Fruit fly (Drosophila melanogaster) whole organism, prepupa: ENCODE data around the gene tsl.

Experiments used
- Blimp-1 ChIP-seq: fragments of 200-800 bp; sonication (Bioruptor generic); optimal IDR thresholded peaks from 3 replicates; lab custom pipeline; 2017; ENCODE audit warnings: missing biosample characterization, missing genetic modification characterization, mild to moderate bottlenecking, moderate library complexity, missing genetic modification reagents
- CG10631 ChIP-seq: fragments of 200-800 bp; sonication (Bioruptor generic); optimal IDR thresholded peaks from 2 replicates; lab custom pipeline; 2016; ENCODE audit warnings: missing biosample characterization, missing genetic modification characterization
- CG10669 ChIP-seq: fragments of 200-800 bp; sonication (Bioruptor generic); optimal IDR thresholded peaks from 3 replicates; lab custom pipeline; 2018; ENCODE audit warnings: missing biosample characterization, mild to moderate bottlenecking, missing genetic modification characterization, moderate library complexity
- CG11762 ChIP-seq: fragments of 200-800 bp; sonication (Bioruptor generic); optimal IDR thresholded peaks from 3 replicates; lab custom pipeline; 2016; ENCODE audit warnings: missing biosample characterization, missing genetic modification characterization; ENCODE audit not compliant: insufficient read depth
- CG11902 ChIP-seq: fragments of 200-800 bp; sonication (Bioruptor generic); optimal IDR thresholded peaks from 3 replicates; lab custom pipeline; 2016; ENCODE audit warnings: missing biosample characterization, missing genetic modification characterization
- CG15336 ChIP-seq: fragments of 200-800 bp; sonication (Bioruptor generic); IDR thresholded peaks from 2 replicates; pipeline ENCODE4 v1.3.6; 2022; ENCODE audit warnings: missing biosample characterization, missing genetic modification characterization
- CG16779 ChIP-seq: fragments of 200-800 bp; sonication (Bioruptor generic); optimal IDR thresholded peaks from 3 replicates; lab custom pipeline; 2017; ENCODE audit warnings: missing biosample characterization, mild to moderate bottlenecking, missing genetic modification characterization
- CG31627 ChIP-seq: fragments of 200-800 bp; sonication (Bioruptor generic); optimal IDR thresholded peaks from 3 replicates; lab custom pipeline; 2016; ENCODE audit warnings: missing biosample characterization, missing genetic modification characterization
- CG32006 ChIP-seq: fragments of 200-800 bp; sonication (Bioruptor generic); optimal IDR thresholded peaks from 3 replicates; lab custom pipeline; 2017; ENCODE audit warnings: missing biosample characterization, mild to moderate bottlenecking, missing genetic modification characterization
- CG4318 ChIP-seq: fragments of 200-800 bp; sonication (Bioruptor generic); optimal IDR thresholded peaks from 3 replicates; lab custom pipeline; 2017; ENCODE audit warnings: missing biosample characterization, mild to moderate bottlenecking, missing genetic modification characterization
- CG6163 ChIP-seq: fragments of 200-800 bp; sonication (Bioruptor generic); IDR thresholded peaks from 3 replicates; pipeline ENCODE4 v1.3.6; 2022; ENCODE audit warnings: missing biosample characterization, missing genetic modification characterization
- CG6792 ChIP-seq: fragments of 200-800 bp; sonication (Bioruptor generic); optimal IDR thresholded peaks from 3 replicates; lab custom pipeline; 2016; ENCODE audit warnings: missing biosample characterization, missing genetic modification characterization
- CG6854 ChIP-seq: fragments of 200-800 bp; sonication (Bioruptor generic); optimal IDR thresholded peaks from 2 replicates; lab custom pipeline; 2017; ENCODE audit warnings: missing biosample characterization, mild to moderate bottlenecking, missing genetic modification characterization
- CG9139 ChIP-seq: fragments of 200-800 bp; sonication (Bioruptor generic); optimal IDR thresholded peaks from 3 replicates; lab custom pipeline; 2017; ENCODE audit warnings: missing biosample characterization, mild to moderate bottlenecking, missing genetic modification characterization
- Eip75B ChIP-seq: fragments of 200-800 bp; sonication (Bioruptor generic); optimal IDR thresholded peaks from 3 replicates; lab custom pipeline; 2016; ENCODE audit warnings: missing biosample characterization, missing genetic modification characterization
- Eip78C ChIP-seq: fragments of 200-800 bp; sonication (Bioruptor generic); peaks from one replicate; lab custom pipeline; 2016; ENCODE audit warnings: missing biosample characterization, missing genetic modification characterization
- Ets21C ChIP-seq: fragments of 200-800 bp; sonication (Bioruptor generic); optimal IDR thresholded peaks from 3 replicates; lab custom pipeline; 2016; ENCODE audit warnings: missing biosample characterization, missing genetic modification characterization
- Hr38 ChIP-seq: sonication (Bioruptor generic); optimal IDR thresholded peaks from 2 replicates; lab custom pipeline; 2016; ENCODE audit warnings: missing biosample characterization, missing genetic modification characterization
- Hr39 ChIP-seq: fragments of 200-800 bp; sonication (Bioruptor generic); optimal IDR thresholded peaks from 2 replicates; lab custom pipeline; 2016; ENCODE audit warnings: missing biosample characterization, missing genetic modification characterization
- Hr4 ChIP-seq: fragments of 200-800 bp; sonication (Bioruptor generic); optimal IDR thresholded peaks from 3 replicates; lab custom pipeline; 2016; ENCODE audit warnings: missing biosample characterization, missing genetic modification characterization
- Lpt ChIP-seq: fragments of 200-800 bp; sonication (Bioruptor generic); optimal IDR thresholded peaks from 3 replicates; lab custom pipeline; 2016; ENCODE audit warnings: missing biosample characterization, missing genetic modification characterization
- Met ChIP-seq: fragments of 200-800 bp; sonication (Bioruptor generic); optimal IDR thresholded peaks from 3 replicates; lab custom pipeline; 2016; ENCODE audit warnings: missing biosample characterization, missing genetic modification characterization
- OdsH ChIP-seq: fragments of 200-800 bp; sonication (Bioruptor generic); optimal IDR thresholded peaks from 3 replicates; lab custom pipeline; 2016; ENCODE audit warnings: missing biosample characterization, missing genetic modification characterization
- Smox ChIP-seq: fragments of 200-800 bp; sonication (Bioruptor generic); optimal IDR thresholded peaks from 3 replicates; lab custom pipeline; 2016; ENCODE audit warnings: missing biosample characterization, missing genetic modification characterization
- Sox102F ChIP-seq: fragments of 200-800 bp; sonication (Bioruptor generic); optimal IDR thresholded peaks from 2 replicates; lab custom pipeline; 2016; ENCODE audit warnings: missing biosample characterization, mild to moderate bottlenecking, missing genetic modification characterization
- Sox14 ChIP-seq: fragments of 200-800 bp; sonication (Bioruptor generic); optimal IDR thresholded peaks from 3 replicates; lab custom pipeline; 2016; ENCODE audit warnings: missing biosample characterization, missing genetic modification characterization
- acj6 ChIP-seq: fragments of 200-800 bp; sonication (Bioruptor generic); optimal IDR thresholded peaks from 3 replicates; lab custom pipeline; 2016; ENCODE audit warnings: missing biosample characterization, missing genetic modification characterization
- cyc ChIP-seq: fragments of 200-800 bp; sonication (Bioruptor generic); optimal IDR thresholded peaks from 3 replicates; lab custom pipeline; 2016; ENCODE audit warnings: missing biosample characterization, missing genetic modification characterization
- dac ChIP-seq: fragments of 200-800 bp; sonication (Bioruptor generic); optimal IDR thresholded peaks from 2 replicates; lab custom pipeline; 2017; ENCODE audit warnings: missing biosample characterization, mild to moderate bottlenecking, missing genetic modification characterization
- esn ChIP-seq: fragments of 200-800 bp; sonication (Bioruptor generic); optimal IDR thresholded peaks from 2 replicates; lab custom pipeline; 2016; ENCODE audit warnings: missing biosample characterization, mild to moderate bottlenecking, missing genetic modification characterization, moderate library complexity
- fkh ChIP-seq: fragments of 200-800 bp; sonication (Bioruptor generic); optimal IDR thresholded peaks from 3 replicates; lab custom pipeline; 2017; ENCODE audit warnings: missing biosample characterization, mild to moderate bottlenecking, missing genetic modification characterization, moderate library complexity
- lz ChIP-seq: fragments of 200-800 bp; sonication (Bioruptor generic); optimal IDR thresholded peaks from 3 replicates; lab custom pipeline; 2016; ENCODE audit warnings: missing biosample characterization, missing genetic modification characterization
- net ChIP-seq: fragments of 200-800 bp; sonication (Bioruptor generic); optimal IDR thresholded peaks from 3 replicates; lab custom pipeline; 2016; ENCODE audit warnings: missing biosample characterization, missing genetic modification characterization
- pdm3 ChIP-seq: fragments of 200-800 bp; sonication (Bioruptor generic); optimal IDR thresholded peaks from 3 replicates; lab custom pipeline; 2016; ENCODE audit warnings: missing biosample characterization, missing genetic modification characterization
- spab ChIP-seq: fragments of 200-800 bp; sonication (Bioruptor generic); optimal IDR thresholded peaks from 2 replicates; lab custom pipeline; 2017; ENCODE audit warnings: missing biosample characterization, mild to moderate bottlenecking, missing genetic modification characterization, missing genetic modification reagents
- ss ChIP-seq, 2 experiments: fragments of 200-800 bp; sonication (Bioruptor generic); optimal IDR thresholded peaks; 2 replicates in 1 of 2; 3 replicates in 1 of 2; lab custom pipeline; 2017 to 2018; ENCODE audit warnings: mild to moderate bottlenecking in 2 of 2, missing biosample characterization in 2 of 2, missing genetic modification characterization in 2 of 2, moderate library complexity in 1 of 2
- svp ChIP-seq: fragments of 200-800 bp; sonication (Bioruptor generic); peaks from one replicate; lab custom pipeline; 2016; ENCODE audit warnings: missing biosample characterization, missing genetic modification characterization
- topi ChIP-seq: fragments of 200-800 bp; sonication (Bioruptor generic); optimal IDR thresholded peaks from 3 replicates; lab custom pipeline; 2016; ENCODE audit warnings: missing biosample characterization, missing genetic modification characterization

tsl gene

dm6 chr3R:21828785-21829486 lies 46.6 kb upstream of the tsl start (continued):
- TF ChIP-seq Smox (no peak), OdsH (GFP tag; lab: Kevin White, UChicago) (peak; percentile 81), Hr38 (GFP tag; lab: Kevin White, UChicago) (no peak), acj6 (peak; percentile 77), CG9139 (peak; percentile 64), topi (GFP tag; lab: Kevin White, UChicago) (peak; percentile 1), CG10669 (GFP tag; lab: Kevin White, UChicago) (peak; percentile 65), Eip78C (GFP tag; lab: Kevin White, UChicago) (peak; percentile 92), CG10631 (GFP tag; lab: Kevin White, UChicago) (peak; percentile 88), Blimp-1 (no peak), CG32006 (GFP tag; lab: Kevin White, UChicago) (peak; percentile 93), CG31627 (GFP tag; lab: Kevin White, UChicago) (no peak), net (GFP tag; lab: Kevin White, UChicago) (peak; percentile 84), spab (peak; percentile 73), CG6792 (GFP tag; lab: Kevin White, UChicago) (peak; percentile 64), ss (GFP tag; optimal IDR thresholded peaks at IDR 0.05; lab: Kevin White, UChicago) (peak; percentile 54 to 59), Sox14 (GFP tag; lab: Kevin White, UChicago) (peak; percentile 52)
- TF ChIP-seq, all 60 proteins: peak for 46

dm6 chr3R:21828040-21828526 lies 45.7 kb upstream of the tsl start:
- TF ChIP-seq cyc (GFP tag; lab: Kevin White, UChicago) (no peak), acj6 (peak; percentile 12), CG11902 (GFP tag; lab: Kevin White, UChicago) (peak; percentile 8), Eip78C (GFP tag; lab: Kevin White, UChicago) (peak; percentile 73), net (GFP tag; lab: Kevin White, UChicago) (no peak), CG6854 (GFP tag; lab: Kevin White, UChicago) (no peak), CG11762 (GFP tag; lab: Kevin White, UChicago) (no peak), dac (GFP tag; lab: Kevin White, UChicago) (no peak), CG16779 (tag; lab: Kevin White, UChicago) (no peak), esn (GFP tag; lab: Kevin White, UChicago) (peak; percentile 26), Hr39 (GFP tag; lab: Kevin White, UChicago) (peak; percentile 60), Met (GFP tag; lab: Kevin White, UChicago) (peak; percentile 22), CG31627 (GFP tag; lab: Kevin White, UChicago) (peak; percentile 60), Hr4 (GFP tag; lab: Kevin White, UChicago) (peak; percentile 3), CG6163 (no peak; the same call in 2 of the 3 replicates), lz (GFP tag; lab: Kevin White, UChicago) (peak; percentile 44), Lpt (GFP tag; lab: Kevin White, UChicago) (no peak), svp (peak; percentile 56), spab (no peak), CG10631 (GFP tag; lab: Kevin White, UChicago) (peak; percentile 41), pdm3 (GFP tag; lab: Kevin White, UChicago) (peak; percentile 17), Hr38 (GFP tag; lab: Kevin White, UChicago) (no peak), topi (GFP tag; lab: Kevin White, UChicago) (peak; percentile 35), CG32006 (GFP tag; lab: Kevin White, UChicago) (peak; percentile 16), Eip75B (GFP tag; lab: Kevin White, UChicago) (no peak), OdsH (GFP tag; lab: Kevin White, UChicago) (peak; percentile 20), Sox102F (GFP tag; lab: Kevin White, UChicago) (peak; percentile 11), CG4318 (GFP tag; lab: Kevin White, UChicago) (no peak), Ets21C (GFP tag; lab: Kevin White, UChicago) (peak; percentile 25), fkh (GFP tag; lab: Kevin White, UChicago) (peak; percentile 72), CG15336 (GFP tag; lab: Robert Waterston, UW) (peak; percentile 41; the same call in 1 of the 2 replicates)
- TF ChIP-seq, all 60 proteins: peak for 19
